Fruit fly (Drosophila melanogaster) whole organism, prepupa: ENCODE data around the gene GABPI.
A peak's percentile ranks its signal among the peaks of the same experiment; 100 is the strongest.

Source experiments
- Blimp-1 ChIP-seq: fragments of 200-800 bp; sonication (Bioruptor generic); optimal IDR thresholded peaks from 3 replicates; lab custom pipeline; 2017; ENCODE audit warnings: missing biosample characterization, missing genetic modification characterization, mild to moderate bottlenecking, moderate library complexity, missing genetic modification reagents
- CG10631 ChIP-seq: fragments of 200-800 bp; sonication (Bioruptor generic); optimal IDR thresholded peaks from 2 replicates; lab custom pipeline; 2016; ENCODE audit warnings: missing biosample characterization, missing genetic modification characterization
- CG10669 ChIP-seq: fragments of 200-800 bp; sonication (Bioruptor generic); optimal IDR thresholded peaks from 3 replicates; lab custom pipeline; 2018; ENCODE audit warnings: missing biosample characterization, mild to moderate bottlenecking, missing genetic modification characterization, moderate library complexity
- CG11294 ChIP-seq: fragments of 200-800 bp; sonication (Bioruptor generic); IDR thresholded peaks from 2 replicates; pipeline ENCODE4 v1.3.6; 2022; ENCODE audit warnings: missing biosample characterization, missing genetic modification characterization
- CG11762 ChIP-seq: fragments of 200-800 bp; sonication (Bioruptor generic); optimal IDR thresholded peaks from 3 replicates; lab custom pipeline; 2016; ENCODE audit warnings: missing biosample characterization, missing genetic modification characterization; ENCODE audit not compliant: insufficient read depth
- CG11902 ChIP-seq: fragments of 200-800 bp; sonication (Bioruptor generic); optimal IDR thresholded peaks from 3 replicates; lab custom pipeline; 2016; ENCODE audit warnings: missing biosample characterization, missing genetic modification characterization
- CG15336 ChIP-seq: fragments of 200-800 bp; sonication (Bioruptor generic); IDR thresholded peaks from 2 replicates; pipeline ENCODE4 v1.3.6; 2022; ENCODE audit warnings: missing biosample characterization, missing genetic modification characterization
- CG1621 ChIP-seq: fragments of 200-800 bp; sonication (Bioruptor generic); optimal IDR thresholded peaks from 3 replicates; lab custom pipeline; 2018; ENCODE audit warnings: missing biosample characterization, mild to moderate bottlenecking, missing genetic modification characterization
- CG16779 ChIP-seq: fragments of 200-800 bp; sonication (Bioruptor generic); optimal IDR thresholded peaks from 3 replicates; lab custom pipeline; 2017; ENCODE audit warnings: missing biosample characterization, mild to moderate bottlenecking, missing genetic modification characterization
- CG3032 ChIP-seq: fragments of 200-800 bp; optimal IDR thresholded peaks from 2 replicates; lab custom pipeline; 2019; ENCODE audit warnings: missing biosample characterization, mild to moderate bottlenecking, missing genetic modification characterization, moderate library complexity
- CG32006 ChIP-seq: fragments of 200-800 bp; sonication (Bioruptor generic); optimal IDR thresholded peaks from 3 replicates; lab custom pipeline; 2017; ENCODE audit warnings: missing biosample characterization, mild to moderate bottlenecking, missing genetic modification characterization
- CG34406 ChIP-seq: fragments of 200-800 bp; sonication (Bioruptor generic); optimal IDR thresholded peaks from 3 replicates; lab custom pipeline; 2016; ENCODE audit warnings: missing biosample characterization, missing genetic modification characterization
- CG3919 ChIP-seq: fragments of 200-800 bp; sonication (Bioruptor generic); optimal IDR thresholded peaks from 3 replicates; lab custom pipeline; 2016; ENCODE audit warnings: missing biosample characterization, missing genetic modification characterization
- CG4318 ChIP-seq: fragments of 200-800 bp; sonication (Bioruptor generic); optimal IDR thresholded peaks from 3 replicates; lab custom pipeline; 2017; ENCODE audit warnings: missing biosample characterization, mild to moderate bottlenecking, missing genetic modification characterization
- CG6163 ChIP-seq: fragments of 200-800 bp; sonication (Bioruptor generic); IDR thresholded peaks from 3 replicates; pipeline ENCODE4 v1.3.6; 2022; ENCODE audit warnings: missing biosample characterization, missing genetic modification characterization
- CG6276 ChIP-seq: fragments of 200-800 bp; sonication (Bioruptor generic); optimal IDR thresholded peaks from 2 replicates; lab custom pipeline; 2017; ENCODE audit warnings: missing biosample characterization, mild to moderate bottlenecking, missing genetic modification characterization
- CG6792 ChIP-seq: fragments of 200-800 bp; sonication (Bioruptor generic); optimal IDR thresholded peaks from 3 replicates; lab custom pipeline; 2016; ENCODE audit warnings: missing biosample characterization, missing genetic modification characterization
- CG6808 ChIP-seq: fragments of 200-800 bp; sonication (Bioruptor generic); optimal IDR thresholded peaks from 3 replicates; lab custom pipeline; 2017; ENCODE audit warnings: missing biosample characterization, missing genetic modification characterization, mild to moderate bottlenecking, moderate library complexity, missing genetic modification reagents
- CG7368 ChIP-seq: fragments of 200-800 bp; sonication (Bioruptor generic); optimal IDR thresholded peaks from 3 replicates; lab custom pipeline; 2016; ENCODE audit warnings: missing biosample characterization, missing genetic modification characterization
- CG8119 ChIP-seq: fragments of 200-800 bp; sonication (Bioruptor generic); IDR thresholded peaks from 3 replicates; pipeline ENCODE4 v1.3.6; 2022; ENCODE audit warnings: missing biosample characterization, missing genetic modification characterization
- CG8319 ChIP-seq: fragments of 200-800 bp; sonication (Bioruptor generic); optimal IDR thresholded peaks from 3 replicates; lab custom pipeline; 2016; ENCODE audit warnings: missing biosample characterization, missing genetic modification characterization
- CG8632 ChIP-seq: fragments of 200-800 bp; sonication (Bioruptor generic); optimal IDR thresholded peaks from 3 replicates; lab custom pipeline; 2016; ENCODE audit warnings: missing biosample characterization, missing genetic modification characterization
- CG9139 ChIP-seq: fragments of 200-800 bp; sonication (Bioruptor generic); optimal IDR thresholded peaks from 3 replicates; lab custom pipeline; 2017; ENCODE audit warnings: missing biosample characterization, mild to moderate bottlenecking, missing genetic modification characterization
- Eip78C ChIP-seq: fragments of 200-800 bp; sonication (Bioruptor generic); peaks from one replicate; lab custom pipeline; 2016; ENCODE audit warnings: missing biosample characterization, missing genetic modification characterization
- Eip93F ChIP-seq: fragments of 200-800 bp; sonication (Bioruptor generic); optimal IDR thresholded peaks from 2 replicates; lab custom pipeline; 2016; ENCODE audit warnings: missing biosample characterization, mild to moderate bottlenecking, missing genetic modification characterization
- Ets21C ChIP-seq: fragments of 200-800 bp; sonication (Bioruptor generic); optimal IDR thresholded peaks from 3 replicates; lab custom pipeline; 2016; ENCODE audit warnings: missing biosample characterization, missing genetic modification characterization
- Ets96B ChIP-seq: fragments of 200-800 bp; optimal IDR thresholded peaks from 2 replicates; lab custom pipeline; 2019; ENCODE audit warnings: missing biosample characterization, mild to moderate bottlenecking, missing genetic modification characterization, moderate library complexity
- Hr39 ChIP-seq: fragments of 200-800 bp; sonication (Bioruptor generic); optimal IDR thresholded peaks from 2 replicates; lab custom pipeline; 2016; ENCODE audit warnings: missing biosample characterization, missing genetic modification characterization
- Lpt ChIP-seq: fragments of 200-800 bp; sonication (Bioruptor generic); optimal IDR thresholded peaks from 3 replicates; lab custom pipeline; 2016; ENCODE audit warnings: missing biosample characterization, missing genetic modification characterization
- Met ChIP-seq: fragments of 200-800 bp; sonication (Bioruptor generic); optimal IDR thresholded peaks from 3 replicates; lab custom pipeline; 2016; ENCODE audit warnings: missing biosample characterization, missing genetic modification characterization
- Smox ChIP-seq: fragments of 200-800 bp; sonication (Bioruptor generic); optimal IDR thresholded peaks from 3 replicates; lab custom pipeline; 2016; ENCODE audit warnings: missing biosample characterization, missing genetic modification characterization
- Sox102F ChIP-seq: fragments of 200-800 bp; sonication (Bioruptor generic); optimal IDR thresholded peaks from 2 replicates; lab custom pipeline; 2016; ENCODE audit warnings: missing biosample characterization, mild to moderate bottlenecking, missing genetic modification characterization
- Sox14 ChIP-seq: fragments of 200-800 bp; sonication (Bioruptor generic); optimal IDR thresholded peaks from 3 replicates; lab custom pipeline; 2016; ENCODE audit warnings: missing biosample characterization, missing genetic modification characterization
- achi ChIP-seq: fragments of 200-800 bp; sonication (Bioruptor generic); optimal IDR thresholded peaks from 3 replicates; lab custom pipeline; 2016; ENCODE audit warnings: missing biosample characterization, missing genetic modification characterization
- acj6 ChIP-seq: fragments of 200-800 bp; sonication (Bioruptor generic); optimal IDR thresholded peaks from 3 replicates; lab custom pipeline; 2016; ENCODE audit warnings: missing biosample characterization, missing genetic modification characterization
- cyc ChIP-seq: fragments of 200-800 bp; sonication (Bioruptor generic); optimal IDR thresholded peaks from 3 replicates; lab custom pipeline; 2016; ENCODE audit warnings: missing biosample characterization, missing genetic modification characterization
- dsx ChIP-seq: fragments of 200-800 bp; optimal IDR thresholded peaks from 3 replicates; lab custom pipeline; 2019; ENCODE audit warnings: missing biosample characterization, mild to moderate bottlenecking, missing genetic modification characterization, moderate library complexity; ENCODE audit not compliant: poor library complexity, severe bottlenecking
- eg ChIP-seq: fragments of 200-800 bp; sonication (Bioruptor generic); IDR thresholded peaks from 3 replicates; pipeline ENCODE4 v1.3.6; 2022; ENCODE audit warnings: missing biosample characterization, missing genetic modification characterization
- esn ChIP-seq: fragments of 200-800 bp; sonication (Bioruptor generic); optimal IDR thresholded peaks from 2 replicates; lab custom pipeline; 2016; ENCODE audit warnings: missing biosample characterization, mild to moderate bottlenecking, missing genetic modification characterization, moderate library complexity
- fd59A ChIP-seq: fragments of 200-800 bp; sonication (Bioruptor generic); optimal IDR thresholded peaks from 2 replicates; lab custom pipeline; 2017; ENCODE audit warnings: missing biosample characterization, mild to moderate bottlenecking, missing genetic modification characterization, missing genetic modification reagents
- fd85E ChIP-seq: fragments of 200-800 bp; sonication (Bioruptor generic); optimal IDR thresholded peaks from 3 replicates; lab custom pipeline; 2016; ENCODE audit warnings: missing biosample characterization, missing genetic modification characterization
- fkh ChIP-seq: fragments of 200-800 bp; sonication (Bioruptor generic); optimal IDR thresholded peaks from 3 replicates; lab custom pipeline; 2017; ENCODE audit warnings: missing biosample characterization, mild to moderate bottlenecking, missing genetic modification characterization, moderate library complexity
- lz ChIP-seq: fragments of 200-800 bp; sonication (Bioruptor generic); optimal IDR thresholded peaks from 3 replicates; lab custom pipeline; 2016; ENCODE audit warnings: missing biosample characterization, missing genetic modification characterization
- net ChIP-seq: fragments of 200-800 bp; sonication (Bioruptor generic); optimal IDR thresholded peaks from 3 replicates; lab custom pipeline; 2016; ENCODE audit warnings: missing biosample characterization, missing genetic modification characterization
- pdm3 ChIP-seq: fragments of 200-800 bp; sonication (Bioruptor generic); optimal IDR thresholded peaks from 3 replicates; lab custom pipeline; 2016; ENCODE audit warnings: missing biosample characterization, missing genetic modification characterization
- salr ChIP-seq, 2 experiments: fragments of 200-800 bp; sonication (Bioruptor generic); optimal IDR thresholded peaks; 3 replicates each; lab custom pipeline; 2016 to 2018; ENCODE audit warnings: missing biosample characterization in 2 of 2, missing genetic modification characterization in 2 of 2, mild to moderate bottlenecking in 1 of 2
- spab ChIP-seq: fragments of 200-800 bp; sonication (Bioruptor generic); optimal IDR thresholded peaks from 2 replicates; lab custom pipeline; 2017; ENCODE audit warnings: missing biosample characterization, mild to moderate bottlenecking, missing genetic modification characterization, missing genetic modification reagents
- ss ChIP-seq, 2 experiments: fragments of 200-800 bp; sonication (Bioruptor generic); optimal IDR thresholded peaks; 2 replicates in 1 of 2; 3 replicates in 1 of 2; lab custom pipeline; 2017 to 2018; ENCODE audit warnings: mild to moderate bottlenecking in 2 of 2, missing biosample characterization in 2 of 2, missing genetic modification characterization in 2 of 2, moderate library complexity in 1 of 2
- svp ChIP-seq: fragments of 200-800 bp; sonication (Bioruptor generic); peaks from one replicate; lab custom pipeline; 2016; ENCODE audit warnings: missing biosample characterization, missing genetic modification characterization

Gene GABPI

dm6 chr2L:3003399-3003798 is 26.9 kb upstream of the GABPI start (continued):
- no peak for TF ChIP-seq fd85E
- peak; percentile 94 for TF ChIP-seq CG32006 (GFP tag; lab: Kevin White, UChicago)
- no peak for TF ChIP-seq CG6792 (GFP tag; lab: Kevin White, UChicago)
- no peak for TF ChIP-seq CG8632
- no peak for TF ChIP-seq Ets96B (tag; lab: Kevin White, UChicago)
- peak; percentile 24 for TF ChIP-seq acj6 (GFP tag; lab: Kevin White, UChicago)
- TF ChIP-seq Eip93F (GFP tag; lab: Kevin White, UChicago): no peak

- TF ChIP-seq dsx (GFP tag; lab: Kevin White, UChicago): peak; percentile 41
- peak; percentile 15 for TF ChIP-seq CG1621 (tag; lab: Kevin White, UChicago)
- peak; percentile 52 for TF ChIP-seq CG10631 (GFP tag; lab: Kevin White, UChicago)
- TF ChIP-seq cyc (GFP tag; lab: Kevin White, UChicago): peak; percentile 49
- peak; percentile 17 for TF ChIP-seq spab (GFP tag; lab: Kevin White, UChicago)
- TF ChIP-seq CG11902 (GFP tag; lab: Kevin White, UChicago): peak; percentile 11
- peak; percentile 19 for TF ChIP-seq Sox14 (GFP tag; lab: Kevin White, UChicago)
- no peak for TF ChIP-seq CG8632
- TF ChIP-seq CG7368: peak; percentile 21
- TF ChIP-seq CG6276: no peak
- TF ChIP-seq CG3919 (GFP tag; lab: Kevin White, UChicago): peak; percentile 65
- TF ChIP-seq Lpt: no peak
- TF ChIP-seq eg (GFP tag; lab: Robert Waterston, UW): no peak
- peak; percentile 83 for TF ChIP-seq Eip78C (GFP tag; lab: Kevin White, UChicago)
- TF ChIP-seq CG3032 (tag; lab: Kevin White, UChicago): peak; percentile 22
- TF ChIP-seq Met (GFP tag; lab: Kevin White, UChicago): peak; percentile 59
- TF ChIP-seq pdm3 (GFP tag; lab: Kevin White, UChicago): peak; percentile 23
- TF ChIP-seq CG8119 (GFP tag; lab: Robert Waterston, UW): no peak
- no peak for TF ChIP-seq CG4318 (GFP tag; lab: Kevin White, UChicago)
- TF ChIP-seq CG6808 (GFP tag; lab: Kevin White, UChicago): peak; percentile 60
- TF ChIP-seq Blimp-1 (GFP tag; lab: Kevin White, UChicago): no peak
- no peak for TF ChIP-seq CG11294 (GFP tag; lab: Robert Waterston, UW)
- TF ChIP-seq CG10669 (GFP tag; lab: Kevin White, UChicago): peak; percentile 22
- TF ChIP-seq Eip93F (GFP tag; lab: Kevin White, UChicago): no peak
- peak; percentile 37 for TF ChIP-seq fd59A (GFP tag; lab: Kevin White, UChicago)
- TF ChIP-seq ss (GFP tag; optimal IDR thresholded peaks at IDR 0.05; lab: Kevin White, UChicago): peak; percentile 27 to 38
- TF ChIP-seq Smox (GFP tag; lab: Kevin White, UChicago): peak; percentile 55
- TF ChIP-seq CG9139 (GFP tag; lab: Kevin White, UChicago): peak; percentile 25
- peak; percentile 40 for TF ChIP-seq acj6 (GFP tag; lab: Kevin White, UChicago)
- TF ChIP-seq lz (GFP tag; lab: Kevin White, UChicago): peak; percentile 28
- peak; percentile 58 for TF ChIP-seq CG34406 (GFP tag; lab: Kevin White, UChicago)
- TF ChIP-seq fkh (GFP tag; lab: Kevin White, UChicago): no peak
- TF ChIP-seq CG15336 (GFP tag; lab: Robert Waterston, UW): no peak
- TF ChIP-seq achi: peak; percentile 19
- peak; percentile 66 for TF ChIP-seq CG6163 (GFP tag; lab: Robert Waterston, UW)
- TF ChIP-seq Hr39 (GFP tag; lab: Kevin White, UChicago): peak; percentile 52
- no peak for TF ChIP-seq CG8319 (GFP tag; lab: Kevin White, UChicago)
- TF ChIP-seq Sox102F (GFP tag; lab: Kevin White, UChicago): peak; percentile 51
- peak; percentile 53 for TF ChIP-seq CG6792 (GFP tag; lab: Kevin White, UChicago)
- peak in 1 of 2 experiments; percentile 31 for TF ChIP-seq salr (GFP tag; optimal IDR thresholded peaks at IDR 0.05; lab: Kevin White, UChicago)
- TF ChIP-seq fd85E: no peak
- TF ChIP-seq svp (GFP tag; lab: Kevin White, UChicago): peak; percentile 84
- no peak for TF ChIP-seq CG16779 (tag; lab: Kevin White, UChicago)
- peak; percentile 48 for TF ChIP-seq Ets96B (tag; lab: Kevin White, UChicago)
- TF ChIP-seq net: peak; percentile 27
- TF ChIP-seq esn (GFP tag; lab: Kevin White, UChicago): peak; percentile 76
- TF ChIP-seq CG11762 (GFP tag; lab: Kevin White, UChicago): no peak
- peak; percentile 16 for TF ChIP-seq Ets21C (GFP tag; lab: Kevin White, UChicago)
Observed at dm6 chr2L:3004601-3005000, 25.7 kb upstream of the GABPI start.
